Fruit fly (Drosophila melanogaster) whole organism, larva: ENCODE measurements around the gene Hr39.

Experiments used
- noc ChIP-seq: fragments of 200-800 bp; sonication (Bioruptor generic); optimal IDR thresholded peaks from 3 replicates; lab custom pipeline; 2019; ENCODE audit warnings: missing biosample characterization, mild to moderate bottlenecking, missing genetic modification characterization, moderate library complexity

The Hr39 gene

DNA sequence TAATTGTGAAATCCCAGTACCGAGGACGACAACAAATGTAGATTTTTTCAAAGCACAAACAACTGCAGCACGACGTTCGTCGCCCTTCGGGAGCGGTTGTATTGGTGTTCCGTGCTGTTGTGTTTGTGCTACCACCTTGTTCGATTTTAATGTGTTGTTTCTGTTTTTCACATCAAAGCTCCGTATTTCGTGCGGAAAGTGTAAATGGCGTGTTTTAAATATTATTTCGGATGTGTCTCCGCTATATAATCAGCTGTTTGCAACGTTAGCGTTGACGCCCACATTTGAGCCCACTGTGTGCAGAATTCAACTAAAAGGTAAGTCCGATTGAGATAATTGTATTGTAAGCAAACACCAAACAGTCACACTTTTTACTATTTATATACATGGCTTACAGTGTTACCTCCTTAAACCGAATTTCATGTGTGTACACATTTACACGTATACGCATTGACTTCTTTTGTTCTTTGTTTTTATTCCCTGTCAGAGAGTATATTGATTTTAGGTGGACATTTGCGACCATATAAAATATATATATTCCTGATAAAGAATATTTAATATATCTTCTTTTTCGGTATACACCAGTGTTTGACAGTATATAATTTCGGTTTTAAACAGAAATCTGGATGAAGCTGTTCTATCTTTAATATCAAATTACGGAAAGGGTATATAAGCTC is 26.6 kb downstream of the Hr39 start:
- no peak for TF ChIP-seq noc (tag; lab: Kevin White, UChicago)

DNA sequence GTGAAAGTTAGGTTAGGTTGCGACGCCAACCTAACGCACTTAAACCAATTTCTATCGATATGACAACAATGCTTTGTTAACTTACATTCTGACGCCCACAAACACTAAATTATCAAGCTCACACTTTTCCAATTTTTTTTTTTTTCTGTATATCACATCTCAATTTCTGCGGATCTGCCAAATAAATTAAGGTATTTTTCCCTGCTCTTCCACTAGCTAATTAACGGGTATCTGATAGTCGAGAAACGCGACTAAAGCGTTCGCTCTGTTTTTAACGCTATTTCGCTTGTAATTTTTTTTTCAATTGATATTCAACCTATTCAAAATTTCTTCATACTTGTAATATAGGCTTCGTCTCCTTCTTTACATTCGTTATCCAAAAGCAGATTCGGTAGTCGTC is 29.2 kb downstream of the Hr39 start:
- no peak for TF ChIP-seq noc (tag; lab: Kevin White, UChicago)

DNA sequence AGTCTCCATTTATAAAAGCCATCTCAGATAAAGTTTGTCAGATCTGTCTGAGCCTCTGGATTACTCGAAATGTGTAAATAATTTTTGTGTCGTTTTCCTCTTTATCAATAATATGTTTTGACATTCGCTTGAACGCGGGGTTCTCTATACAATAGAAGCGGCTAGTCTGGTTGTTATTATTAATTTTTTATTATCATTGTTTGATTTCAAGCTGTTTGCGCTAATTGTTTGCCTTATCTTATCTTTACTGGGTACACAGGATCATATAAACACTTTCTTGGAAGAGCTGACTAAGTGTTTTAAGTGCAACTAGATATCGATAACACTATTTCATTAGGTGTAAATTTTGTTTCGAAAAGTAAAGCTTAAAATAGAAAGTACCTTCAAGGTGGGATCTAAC is 31.1 kb downstream of the Hr39 start:
- TF ChIP-seq noc (tag; lab: Kevin White, UChicago) = peak; percentile 48

DNA sequence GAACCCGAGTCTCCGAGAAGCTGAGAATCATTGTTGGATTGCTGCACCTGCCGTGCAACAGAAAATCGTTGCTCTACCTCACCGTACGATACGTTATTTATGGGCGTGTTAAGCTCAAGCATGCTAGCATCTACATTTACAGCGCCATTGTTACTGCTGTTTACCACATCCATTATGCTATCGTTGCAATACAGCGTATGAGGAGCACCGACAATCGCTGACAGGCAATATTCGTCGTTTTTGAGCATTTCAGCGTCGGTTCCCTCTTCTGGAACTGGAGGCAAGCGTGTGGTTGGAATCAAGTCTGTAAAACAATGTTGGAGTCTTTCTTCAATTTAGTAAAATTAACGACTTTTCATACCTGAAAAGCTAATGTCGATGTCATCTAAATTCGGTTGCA is 52.1 kb downstream of the Hr39 start:
- no peak for TF ChIP-seq noc (tag; lab: Kevin White, UChicago)

DNA sequence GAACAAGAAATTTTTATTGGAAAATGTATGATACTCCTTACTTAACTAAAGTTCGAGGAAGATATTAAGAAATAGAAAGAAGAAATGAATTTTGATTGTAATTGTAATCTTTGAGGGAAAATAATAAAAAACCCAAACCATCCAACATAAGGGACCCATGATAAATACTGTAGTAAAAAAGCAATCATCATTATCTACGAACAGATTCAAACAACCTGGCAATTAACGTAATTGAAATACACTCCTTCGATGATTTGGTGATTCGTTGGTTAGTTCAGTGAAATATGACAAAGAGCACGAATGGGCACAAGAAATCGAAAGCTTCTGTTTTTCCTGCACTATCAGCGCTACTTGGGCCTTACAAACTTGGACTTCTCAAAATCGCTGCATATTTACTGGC is 53.4 kb downstream of the Hr39 start, which contains the start of gene Gr39a:
Gene Gr39a (plus strand): TSS at position 301 of the 400 bp plus-strand sequence.
- TF ChIP-seq noc (tag; lab: Kevin White, UChicago) = no peak

DNA sequence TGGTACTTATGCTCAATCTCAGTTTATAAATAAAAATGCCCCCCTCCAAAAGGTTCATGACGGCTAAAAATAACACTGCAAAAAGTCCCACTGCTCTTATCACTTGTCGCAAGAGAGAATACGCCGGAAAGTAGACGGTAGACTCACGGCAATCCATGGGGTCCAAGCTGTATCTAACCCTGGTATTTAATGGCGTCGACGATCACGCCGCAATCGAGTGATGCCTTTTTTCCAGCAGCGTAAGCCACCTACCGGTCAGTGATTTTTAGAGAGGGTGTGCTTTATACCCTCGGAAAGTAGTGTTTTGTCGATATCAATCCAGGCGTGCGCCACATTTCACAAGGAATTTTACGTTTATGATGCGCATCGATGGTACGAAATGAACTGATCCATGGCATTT is 62.5 kb downstream of the Hr39 start:
- no peak for TF ChIP-seq noc (tag; lab: Kevin White, UChicago)

DNA sequence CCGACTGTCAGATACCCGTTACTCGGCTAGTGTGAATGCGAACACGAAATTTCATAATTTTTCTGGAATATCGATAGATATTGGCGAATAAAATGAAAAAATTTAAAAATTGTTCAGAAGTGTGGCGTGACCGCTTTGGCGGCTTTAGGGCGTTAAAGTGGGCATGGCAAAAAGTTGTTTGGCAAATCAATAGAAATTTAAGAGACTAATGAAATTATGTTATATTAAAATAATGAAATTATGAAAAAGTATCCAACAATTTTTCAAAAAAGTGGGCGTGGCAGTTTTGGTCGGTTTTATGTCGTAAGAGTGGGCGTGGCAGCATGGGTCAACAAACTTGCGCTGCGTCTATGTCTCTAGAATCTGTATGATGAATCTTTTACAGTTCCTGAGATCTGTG is 65.0 kb downstream of the Hr39 start:
- no peak for TF ChIP-seq noc (tag; lab: Kevin White, UChicago)

DNA sequence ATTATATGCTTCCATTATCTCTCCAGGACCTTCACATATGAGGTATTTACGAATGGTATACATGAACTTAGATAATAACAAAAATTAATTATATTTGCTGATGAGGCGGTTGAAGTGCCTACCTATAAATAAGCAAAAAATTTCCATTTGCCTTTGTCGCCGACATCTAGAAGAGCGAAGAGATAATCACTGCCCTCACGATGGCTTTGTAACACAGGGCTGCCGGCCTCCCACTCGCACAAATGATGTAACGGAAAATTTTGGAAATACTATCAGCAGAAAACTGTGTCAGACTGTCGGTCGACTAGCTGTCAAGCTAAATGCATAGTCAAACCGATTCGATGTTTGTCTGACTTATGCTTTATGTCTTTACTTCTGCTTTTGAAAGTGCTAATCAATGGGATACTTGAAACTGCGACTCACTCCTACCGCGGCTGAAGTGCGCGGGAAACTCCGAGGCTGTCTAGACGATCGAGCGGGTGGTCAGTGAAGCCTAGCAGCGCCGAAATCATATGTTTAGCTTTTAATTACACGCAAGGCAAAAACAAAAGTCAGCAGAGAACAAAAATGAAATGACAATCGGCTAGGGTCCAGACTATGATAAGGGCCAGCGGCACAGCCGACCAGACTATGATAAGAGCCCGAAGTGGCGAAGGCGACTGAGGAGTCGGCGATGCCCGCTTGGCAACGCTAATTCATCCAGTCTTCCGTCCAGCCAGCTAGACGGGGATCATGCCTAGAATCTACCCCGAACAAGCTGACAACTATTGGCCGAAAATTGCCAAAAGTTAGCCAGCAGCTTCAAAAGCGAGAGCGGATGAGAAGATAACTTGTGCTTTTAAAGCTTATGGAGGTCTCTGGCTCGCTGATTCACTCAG is 66.8 kb downstream of the Hr39 start:
- TF ChIP-seq noc (tag; lab: Kevin White, UChicago) = peak; percentile 37

DNA sequence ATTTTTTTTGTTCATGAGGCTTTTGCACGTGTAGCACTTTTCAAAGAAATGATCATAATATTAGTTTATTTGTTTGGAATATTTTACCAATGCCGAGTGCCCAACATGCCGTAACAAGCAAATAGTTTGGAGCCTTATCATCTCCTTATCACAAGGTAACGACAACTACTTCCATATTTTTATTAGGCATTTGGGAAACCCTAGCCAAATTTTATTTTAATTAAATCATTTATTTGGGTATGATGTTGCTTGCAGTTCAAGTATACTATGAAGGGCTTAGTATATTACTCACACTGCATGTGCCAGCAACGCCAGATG is 67.4 kb downstream of the Hr39 start:
- TF ChIP-seq noc (tag; lab: Kevin White, UChicago) = no peak

DNA sequence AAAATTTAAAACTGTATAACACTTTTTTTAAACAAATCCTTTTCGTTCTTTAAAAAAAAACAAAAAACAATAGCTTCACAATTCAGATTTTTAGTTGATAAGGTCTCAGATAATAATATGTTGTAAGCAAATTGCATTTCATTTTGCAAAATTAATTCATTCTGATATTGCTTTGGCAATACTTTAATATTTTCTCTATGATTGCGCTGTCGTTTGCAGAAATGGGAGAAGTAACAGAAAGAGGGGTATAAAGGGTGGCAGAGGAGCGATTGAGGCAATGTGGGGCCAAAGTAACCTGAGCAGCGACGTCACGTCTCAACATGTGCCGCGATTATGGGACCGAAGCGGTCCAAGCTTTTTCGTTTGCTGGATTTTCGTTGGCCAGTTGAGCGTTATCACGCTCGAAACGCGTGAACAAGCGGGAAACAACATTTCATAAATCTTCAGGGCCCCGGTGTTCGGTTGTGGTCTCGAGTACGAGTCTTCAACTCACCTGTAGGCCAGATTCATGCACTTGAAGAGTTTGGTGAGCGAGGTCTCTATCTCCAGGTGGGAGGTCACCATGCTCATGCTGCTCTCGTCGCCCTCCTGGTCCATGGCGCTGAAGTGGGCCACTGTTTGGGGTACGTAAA is 70.9 kb downstream of the Hr39 start:
- TF ChIP-seq noc (tag; lab: Kevin White, UChicago) = peak; percentile 4
